Fruit fly (Drosophila melanogaster) whole organism, prepupa: ENCODE data around the gene bgm.

Experiments used
- CG10669 ChIP-seq: fragments of 200-800 bp; sonication (Bioruptor generic); optimal IDR thresholded peaks from 3 replicates; lab custom pipeline; 2018; ENCODE audit warnings: missing biosample characterization, mild to moderate bottlenecking, missing genetic modification characterization, moderate library complexity
- CG11762 ChIP-seq: fragments of 200-800 bp; sonication (Bioruptor generic); optimal IDR thresholded peaks from 3 replicates; lab custom pipeline; 2016; ENCODE audit warnings: missing biosample characterization, missing genetic modification characterization; ENCODE audit not compliant: insufficient read depth
- CG11902 ChIP-seq: fragments of 200-800 bp; sonication (Bioruptor generic); optimal IDR thresholded peaks from 3 replicates; lab custom pipeline; 2016; ENCODE audit warnings: missing biosample characterization, missing genetic modification characterization
- CG1621 ChIP-seq: fragments of 200-800 bp; sonication (Bioruptor generic); optimal IDR thresholded peaks from 3 replicates; lab custom pipeline; 2018; ENCODE audit warnings: missing biosample characterization, mild to moderate bottlenecking, missing genetic modification characterization
- CG3032 ChIP-seq: fragments of 200-800 bp; optimal IDR thresholded peaks from 2 replicates; lab custom pipeline; 2019; ENCODE audit warnings: missing biosample characterization, mild to moderate bottlenecking, missing genetic modification characterization, moderate library complexity
- CG31627 ChIP-seq: fragments of 200-800 bp; sonication (Bioruptor generic); optimal IDR thresholded peaks from 3 replicates; lab custom pipeline; 2016; ENCODE audit warnings: missing biosample characterization, missing genetic modification characterization
- CG34406 ChIP-seq: fragments of 200-800 bp; sonication (Bioruptor generic); optimal IDR thresholded peaks from 3 replicates; lab custom pipeline; 2016; ENCODE audit warnings: missing biosample characterization, missing genetic modification characterization
- CG6163 ChIP-seq: fragments of 200-800 bp; sonication (Bioruptor generic); IDR thresholded peaks from 3 replicates; pipeline ENCODE4 v1.3.6; 2022; ENCODE audit warnings: missing biosample characterization, missing genetic modification characterization
- CG6854 ChIP-seq: fragments of 200-800 bp; sonication (Bioruptor generic); optimal IDR thresholded peaks from 2 replicates; lab custom pipeline; 2017; ENCODE audit warnings: missing biosample characterization, mild to moderate bottlenecking, missing genetic modification characterization
- CG7368 ChIP-seq: fragments of 200-800 bp; sonication (Bioruptor generic); optimal IDR thresholded peaks from 3 replicates; lab custom pipeline; 2016; ENCODE audit warnings: missing biosample characterization, missing genetic modification characterization
- CG8319 ChIP-seq: fragments of 200-800 bp; sonication (Bioruptor generic); optimal IDR thresholded peaks from 3 replicates; lab custom pipeline; 2016; ENCODE audit warnings: missing biosample characterization, missing genetic modification characterization
- CG8632 ChIP-seq: fragments of 200-800 bp; sonication (Bioruptor generic); optimal IDR thresholded peaks from 3 replicates; lab custom pipeline; 2016; ENCODE audit warnings: missing biosample characterization, missing genetic modification characterization
- Eip78C ChIP-seq: fragments of 200-800 bp; sonication (Bioruptor generic); peaks from one replicate; lab custom pipeline; 2016; ENCODE audit warnings: missing biosample characterization, missing genetic modification characterization
- Eip93F ChIP-seq: fragments of 200-800 bp; sonication (Bioruptor generic); optimal IDR thresholded peaks from 2 replicates; lab custom pipeline; 2016; ENCODE audit warnings: missing biosample characterization, mild to moderate bottlenecking, missing genetic modification characterization
- Ets21C ChIP-seq: fragments of 200-800 bp; sonication (Bioruptor generic); optimal IDR thresholded peaks from 3 replicates; lab custom pipeline; 2016; ENCODE audit warnings: missing biosample characterization, missing genetic modification characterization
- Ets96B ChIP-seq: fragments of 200-800 bp; optimal IDR thresholded peaks from 2 replicates; lab custom pipeline; 2019; ENCODE audit warnings: missing biosample characterization, mild to moderate bottlenecking, missing genetic modification characterization, moderate library complexity
- Hr38 ChIP-seq: sonication (Bioruptor generic); optimal IDR thresholded peaks from 2 replicates; lab custom pipeline; 2016; ENCODE audit warnings: missing biosample characterization, missing genetic modification characterization
- OdsH ChIP-seq: fragments of 200-800 bp; sonication (Bioruptor generic); optimal IDR thresholded peaks from 3 replicates; lab custom pipeline; 2016; ENCODE audit warnings: missing biosample characterization, missing genetic modification characterization
- Smox ChIP-seq: fragments of 200-800 bp; sonication (Bioruptor generic); optimal IDR thresholded peaks from 3 replicates; lab custom pipeline; 2016; ENCODE audit warnings: missing biosample characterization, missing genetic modification characterization
- Sox14 ChIP-seq: fragments of 200-800 bp; sonication (Bioruptor generic); optimal IDR thresholded peaks from 3 replicates; lab custom pipeline; 2016; ENCODE audit warnings: missing biosample characterization, missing genetic modification characterization
- Sox15 ChIP-seq: fragments of 200-800 bp; sonication (Bioruptor generic); optimal IDR thresholded peaks from 3 replicates; lab custom pipeline; 2016; ENCODE audit warnings: missing biosample characterization, missing genetic modification characterization
- achi ChIP-seq: fragments of 200-800 bp; sonication (Bioruptor generic); optimal IDR thresholded peaks from 3 replicates; lab custom pipeline; 2016; ENCODE audit warnings: missing biosample characterization, missing genetic modification characterization
- acj6 ChIP-seq: fragments of 200-800 bp; sonication (Bioruptor generic); optimal IDR thresholded peaks from 3 replicates; lab custom pipeline; 2016; ENCODE audit warnings: missing biosample characterization, missing genetic modification characterization
- dsx ChIP-seq: fragments of 200-800 bp; optimal IDR thresholded peaks from 3 replicates; lab custom pipeline; 2019; ENCODE audit warnings: missing biosample characterization, mild to moderate bottlenecking, missing genetic modification characterization, moderate library complexity; ENCODE audit not compliant: poor library complexity, severe bottlenecking
- eg ChIP-seq: fragments of 200-800 bp; sonication (Bioruptor generic); IDR thresholded peaks from 3 replicates; pipeline ENCODE4 v1.3.6; 2022; ENCODE audit warnings: missing biosample characterization, missing genetic modification characterization
- esn ChIP-seq: fragments of 200-800 bp; sonication (Bioruptor generic); optimal IDR thresholded peaks from 2 replicates; lab custom pipeline; 2016; ENCODE audit warnings: missing biosample characterization, mild to moderate bottlenecking, missing genetic modification characterization, moderate library complexity
- fd85E ChIP-seq: fragments of 200-800 bp; sonication (Bioruptor generic); optimal IDR thresholded peaks from 3 replicates; lab custom pipeline; 2016; ENCODE audit warnings: missing biosample characterization, missing genetic modification characterization
- fkh ChIP-seq: fragments of 200-800 bp; sonication (Bioruptor generic); optimal IDR thresholded peaks from 3 replicates; lab custom pipeline; 2017; ENCODE audit warnings: missing biosample characterization, mild to moderate bottlenecking, missing genetic modification characterization, moderate library complexity
- lz ChIP-seq: fragments of 200-800 bp; sonication (Bioruptor generic); optimal IDR thresholded peaks from 3 replicates; lab custom pipeline; 2016; ENCODE audit warnings: missing biosample characterization, missing genetic modification characterization
- svp ChIP-seq: fragments of 200-800 bp; sonication (Bioruptor generic); peaks from one replicate; lab custom pipeline; 2016; ENCODE audit warnings: missing biosample characterization, missing genetic modification characterization

bgm gene

DNA sequence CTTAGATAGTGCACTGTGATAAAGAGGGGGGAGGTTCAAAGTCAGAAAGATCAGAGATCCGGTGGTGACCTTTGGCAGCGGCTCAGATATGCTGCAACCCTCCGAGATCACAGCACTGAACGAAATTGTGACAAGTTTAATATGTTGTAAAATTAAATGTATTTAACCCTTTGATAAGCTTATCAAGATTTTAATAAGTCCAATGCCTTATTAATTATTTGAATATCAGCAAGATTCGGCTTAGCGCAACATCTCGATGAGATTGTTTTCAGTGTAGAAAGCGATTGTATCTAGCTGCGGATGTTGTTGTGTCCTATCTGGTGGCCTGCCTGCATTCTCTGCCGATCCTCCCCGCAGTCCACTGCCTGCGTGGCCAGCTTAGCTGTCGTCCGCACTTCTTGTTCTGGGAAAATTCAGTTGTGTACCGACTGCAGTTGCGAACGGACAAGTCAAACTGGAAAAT, 34.4 kb downstream of the bgm start, which contains the start of gene NimC4 (continued):
- no peak for TF ChIP-seq esn (GFP tag; lab: Kevin White, UChicago)
- TF ChIP-seq achi = peak; percentile 37
- TF ChIP-seq CG10669 (GFP tag; lab: Kevin White, UChicago) = peak; percentile 50
- peak; percentile 19 for TF ChIP-seq CG34406 (GFP tag; lab: Kevin White, UChicago)

dm6 chr2L:14049958-14050357, 37.2 kb downstream of the bgm start:
- TF ChIP-seq Hr38 (GFP tag; lab: Kevin White, UChicago) (no peak), OdsH (GFP tag; lab: Kevin White, UChicago) (no peak), fkh (GFP tag; lab: Kevin White, UChicago) (no peak), CG11902 (GFP tag; lab: Kevin White, UChicago) (no peak), CG10669 (GFP tag; lab: Kevin White, UChicago) (no peak), CG31627 (GFP tag; lab: Kevin White, UChicago) (no peak), CG1621 (tag; lab: Kevin White, UChicago) (no peak), dsx (GFP tag; lab: Kevin White, UChicago) (no peak), Smox (GFP tag; lab: Kevin White, UChicago) (no peak), Eip93F (no peak), Sox15 (GFP tag; lab: Kevin White, UChicago) (no peak), achi (no peak), fd85E (no peak), eg (no peak), lz (GFP tag; lab: Kevin White, UChicago) (no peak), CG11762 (no peak)

DNA sequence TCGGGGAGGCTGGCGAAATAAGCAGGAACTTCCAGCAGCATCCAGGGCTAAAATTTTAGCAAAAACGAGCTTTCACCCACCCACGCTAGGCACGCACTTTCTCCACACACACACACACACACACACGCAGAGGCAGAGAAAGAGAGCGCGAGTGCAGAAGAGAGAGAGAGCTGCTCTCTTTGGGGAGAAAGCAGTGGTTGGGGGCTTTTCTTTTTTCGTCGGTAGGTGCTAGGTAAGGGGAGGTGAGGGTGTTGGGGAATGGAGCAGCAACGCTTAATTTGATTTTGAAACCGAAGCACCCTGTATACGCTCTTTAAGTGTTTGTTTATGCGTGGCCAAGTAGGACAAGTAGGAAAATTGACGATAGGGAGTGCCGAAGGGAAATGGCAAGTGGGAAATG, 41.5 kb downstream of the bgm start:
- TF ChIP-seq CG3032 (tag; lab: Kevin White, UChicago) (no peak), CG6163 (GFP tag; lab: Robert Waterston, UW) (no peak), Sox14 (GFP tag; lab: Kevin White, UChicago) (no peak), acj6 (GFP tag; lab: Kevin White, UChicago) (no peak), svp (no peak), CG31627 (GFP tag; lab: Kevin White, UChicago) (no peak), CG6854 (GFP tag; lab: Kevin White, UChicago) (no peak), Ets96B (tag; lab: Kevin White, UChicago) (no peak), dsx (GFP tag; lab: Kevin White, UChicago) (no peak), OdsH (GFP tag; lab: Kevin White, UChicago) (no peak), CG7368 (GFP tag; lab: Kevin White, UChicago) (no peak), lz (GFP tag; lab: Kevin White, UChicago) (no peak), fkh (GFP tag; lab: Kevin White, UChicago) (no peak), eg (no peak), Eip78C (GFP tag; lab: Kevin White, UChicago) (no peak)

- TF ChIP-seq lz (GFP tag; lab: Kevin White, UChicago) = no peak
- TF ChIP-seq CG8319 (GFP tag; lab: Kevin White, UChicago) = no peak
- TF ChIP-seq CG6163 (GFP tag; lab: Robert Waterston, UW) = no peak
- TF ChIP-seq CG31627 (GFP tag; lab: Kevin White, UChicago) = no peak
- no peak for TF ChIP-seq CG8632
- no peak for TF ChIP-seq Ets21C (GFP tag; lab: Kevin White, UChicago)
These were observed 42.1 kb downstream of the bgm start for dm6 chr2L:14054903-14055302.
